Fruit fly (Drosophila melanogaster): ENCODE results near the gene CG4702.

DNA sequence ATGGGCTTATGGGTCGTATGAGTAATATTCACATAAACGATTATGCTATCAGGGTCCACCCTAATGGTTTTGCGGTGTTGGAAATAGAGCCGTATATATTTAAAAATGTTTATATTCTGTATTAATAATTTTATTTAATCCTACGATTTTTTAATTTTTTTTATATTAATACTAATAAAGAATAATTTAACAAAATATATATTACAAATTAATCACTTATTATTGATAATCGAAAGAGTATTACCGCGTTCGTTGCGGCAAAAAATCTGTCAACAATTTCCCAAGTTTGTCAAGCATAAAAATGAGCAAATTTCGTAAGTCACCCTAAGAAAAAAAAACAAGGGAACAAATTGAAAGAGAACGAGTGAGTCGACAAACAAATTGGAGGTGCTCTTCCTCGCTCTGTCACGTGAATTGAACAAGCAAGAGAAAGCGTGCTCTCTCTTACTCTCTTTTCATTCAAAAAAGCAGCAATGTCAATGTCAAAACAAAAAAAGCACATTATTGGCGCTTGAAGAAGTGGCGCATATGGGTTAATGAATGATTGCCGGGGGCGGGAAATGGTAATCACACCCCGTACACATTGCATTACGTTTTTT lies 47.5 kb downstream of the CG4702 start:
- TF ChIP-seq CG8478 (optimal IDR thresholded peaks at IDR 0.05) (no peak), CTCF (optimal IDR thresholded peaks at IDR 0.05) (no peak)
